Worm (Caenorhabditis elegans) whole organism, early embryonic: Measurements from ENCODE around the gene pgp-1.

Source experiments
- B0310.2 ChIP-seq: sonication (generic microtip); optimal IDR thresholded peaks from 2 replicates; lab custom pipeline; 2016; ENCODE audit warnings: mild to moderate bottlenecking, missing genetic modification characterization, missing compliant biosample characterization
- F13C5.2 ChIP-seq: sonication (generic microtip); optimal IDR thresholded peaks from 2 replicates; lab custom pipeline; 2017; ENCODE audit warnings: mild to moderate bottlenecking, missing genetic modification characterization, inconsistent platforms, missing compliant biosample characterization
- aly-1 ChIP-seq: sonication (generic microtip); optimal IDR thresholded peaks from 2 replicates; lab custom pipeline; 2016; ENCODE audit warnings: missing genetic modification characterization, missing compliant biosample characterization
- ama-1 ChIP-seq: fragments of 150-350 bp; optimal IDR thresholded peaks from 2 replicates; lab custom pipeline; 2014
- ceh-13 ChIP-seq: fragments of 200-800 bp; sonication (Bioruptor generic); optimal IDR thresholded peaks from 2 replicates; lab custom pipeline; 2018; ENCODE audit warnings: mild to moderate bottlenecking, missing genetic modification characterization, missing compliant biosample characterization
- ceh-36 ChIP-seq: sonication (generic microtip); optimal IDR thresholded peaks from 2 replicates; lab custom pipeline; 2016; ENCODE audit warnings: missing genetic modification characterization, inconsistent platforms, missing compliant biosample characterization
- ets-7 ChIP-seq: sonication (generic microtip); optimal IDR thresholded peaks from 2 replicates; lab custom pipeline; 2016; ENCODE audit warnings: missing genotype, missing genetic modification characterization, missing compliant biosample characterization
- flt-1 ChIP-seq: fragments of 200-800 bp; sonication (Bioruptor generic); IDR thresholded peaks from 2 replicates; pipeline ENCODE4 v1.3.6; 2022; ENCODE audit warnings: missing genetic modification characterization, missing compliant biosample characterization
- hmbx-1 ChIP-seq: sonication (generic microtip); optimal IDR thresholded peaks from 2 replicates; lab custom pipeline; 2016; ENCODE audit warnings: mild to moderate bottlenecking, missing genetic modification characterization, missing compliant biosample characterization
- hmg-4 ChIP-seq: fragments of 200-800 bp; sonication (Bioruptor generic); optimal IDR thresholded peaks from 2 replicates; lab custom pipeline; 2018; ENCODE audit warnings: mild to moderate bottlenecking, missing genetic modification characterization, missing compliant biosample characterization
- hnd-1 ChIP-seq: sonication (generic microtip); optimal IDR thresholded peaks from 2 replicates; lab custom pipeline; 2016; ENCODE audit warnings: missing genetic modification characterization, missing compliant biosample characterization
- pes-1 ChIP-seq: fragments of 200-800 bp; sonication (Bioruptor generic); IDR thresholded peaks from 2 replicates; pipeline ENCODE4 v1.3.6; 2022; ENCODE audit warnings: missing genetic modification reagents, missing genetic modification characterization, missing compliant biosample characterization
- scrt-1 ChIP-seq: fragments of 200-800 bp; sonication (Bioruptor generic); IDR thresholded peaks from 2 replicates; pipeline ENCODE4 v1.3.6; 2022; ENCODE audit warnings: missing genetic modification characterization, missing compliant biosample characterization
- sea-1 ChIP-seq: fragments of 200-800 bp; sonication (Bioruptor generic); conservative IDR thresholded peaks from 2 replicates; pipeline ENCODE4 v1.3.6; 2022; ENCODE audit warnings: missing genetic modification characterization, missing compliant biosample characterization
- tbx-11 ChIP-seq: fragments of 200-800 bp; sonication (Bioruptor generic); IDR thresholded peaks from 2 replicates; pipeline ENCODE4 v1.3.6; 2022; ENCODE audit warnings: missing genetic modification characterization, missing compliant biosample characterization
- tbx-37 ChIP-seq: fragments of 200-800 bp; sonication (Bioruptor generic); conservative IDR thresholded peaks from 2 replicates; pipeline ENCODE4 v1.3.6; 2022; ENCODE audit warnings: missing genetic modification reagents, missing genetic modification characterization, missing compliant biosample characterization
- tra-4 ChIP-seq: sonication (generic microtip); optimal IDR thresholded peaks from 2 replicates; lab custom pipeline; 2017; ENCODE audit warnings: missing genetic modification characterization, missing compliant biosample characterization

The pgp-1 gene

ce11 chrIV:12614624-12615023 is 15.7 kb upstream of the pgp-1 start, which contains the start of gene efa-6:
Gene efa-6 (minus strand): TSS chrIV:12614724.
- TF ChIP-seq tbx-11 (GFP tag; lab: Robert Waterston, UW) (no peak), B0310.2 (tag; lab: Kevin White, UChicago) (no peak), sea-1 (no peak), tra-4 (tag; lab: Kevin White, UChicago) (no peak), hmg-4 (no peak), F13C5.2 (tag; lab: Kevin White, UChicago) (no peak), ceh-13 (GFP tag; lab: Kevin White, UChicago) (no peak), tbx-37 (no peak), flt-1 (GFP tag; lab: Robert Waterston, UW) (no peak), ceh-36 (tag; lab: Kevin White, UChicago) (no peak)

- TF ChIP-seq tbx-37: no peak
- TF ChIP-seq hmbx-1 (tag; lab: Kevin White, UChicago): peak; percentile 36
Observed at ce11 chrIV:12605401-12605800, 6.4 kb upstream of the pgp-1 start, which contains the start of gene Y55D9A.2. Gene Y55D9A.2 (minus strand): TSS chrIV:12605431.

ce11 chrIV:12600941-12601340 is 2.0 kb upstream of the pgp-1 start:
- TF ChIP-seq pes-1 (GFP tag; lab: Robert Waterston, UW) (no peak), B0310.2 (tag; lab: Kevin White, UChicago) (no peak), tbx-11 (GFP tag; lab: Robert Waterston, UW) (no peak)

ce11 chrIV:12596960-12597359 is 2.0 kb downstream of the pgp-1 start:
- TF ChIP-seq hmbx-1 (tag; lab: Kevin White, UChicago) (no peak), ama-1 (no peak)

- TF ChIP-seq B0310.2 (tag; lab: Kevin White, UChicago) (no peak), hmg-4 (peak; percentile 55), ets-7 (tag; lab: Kevin White, UChicago) (peak; percentile 19), flt-1 (GFP tag; lab: Robert Waterston, UW) (peak; percentile 52; the same call in 1 of the 2 replicates), tra-4 (tag; lab: Kevin White, UChicago) (no peak), ceh-36 (tag; lab: Kevin White, UChicago) (peak; percentile 66), F13C5.2 (tag; lab: Kevin White, UChicago) (peak; percentile 48), sea-1 (peak; percentile 78), hmbx-1 (tag; lab: Kevin White, UChicago) (no peak), pes-1 (GFP tag; lab: Robert Waterston, UW) (no peak; the same call in none of the 2 replicates), ceh-13 (GFP tag; lab: Kevin White, UChicago) (peak; percentile 21), scrt-1 (GFP tag; lab: Robert Waterston, UW) (peak; percentile 73), ama-1 (no peak), tbx-11 (GFP tag; lab: Robert Waterston, UW) (peak; percentile 83), hnd-1 (tag; lab: Kevin White, UChicago) (peak; percentile 49), aly-1 (tag; lab: Kevin White, UChicago) (no peak), tbx-37 (peak; percentile 67)
Observed at ce11 chrIV:12594574-12594973, 4.4 kb downstream of the pgp-1 start.

ce11 chrIV:12590373-12590772 is 8.6 kb downstream of the pgp-1 start, which contains the start of gene cul-6:
Gene cul-6 (minus strand): TSS chrIV:12590451.
- TF ChIP-seq hmbx-1 (tag; lab: Kevin White, UChicago) (no peak), scrt-1 (GFP tag; lab: Robert Waterston, UW) (no peak), ets-7 (tag; lab: Kevin White, UChicago) (no peak), ceh-13 (GFP tag; lab: Kevin White, UChicago) (no peak), hmg-4 (no peak), hnd-1 (tag; lab: Kevin White, UChicago) (no peak), tbx-37 (no peak), ama-1 (no peak), flt-1 (GFP tag; lab: Robert Waterston, UW) (no peak), aly-1 (tag; lab: Kevin White, UChicago) (no peak)

ce11 chrIV:12585966-12586365 is 13.0 kb downstream of the pgp-1 start, which contains the start of gene K08E7.8:
Gene K08E7.8 (minus strand): TSS chrIV:12586066.
- no peak for TF ChIP-seq ama-1

- TF ChIP-seq pes-1 (GFP tag; lab: Robert Waterston, UW) (no peak), ama-1 (no peak), tbx-37 (no peak)
Observed at ce11 chrIV:12584146-12584545, 14.8 kb downstream of the pgp-1 start.

- TF ChIP-seq scrt-1 (GFP tag; lab: Robert Waterston, UW) (no peak), tbx-37 (no peak), ceh-36 (tag; lab: Kevin White, UChicago) (no peak), hmg-4 (no peak), sea-1 (no peak), aly-1 (tag; lab: Kevin White, UChicago) (no peak), ama-1 (no peak), ceh-13 (GFP tag; lab: Kevin White, UChicago) (no peak), tbx-11 (GFP tag; lab: Robert Waterston, UW) (no peak)
Observed at ce11 chrIV:12583181-12583580, 15.8 kb downstream of the pgp-1 start.
